Worm (Caenorhabditis elegans) whole organism, L1 larva: ENCODE results near the gene acy-4.
A peak's percentile ranks its signal among the peaks of the same experiment; 100 is the strongest.
"Not testable (repeated sequence)": the region's sequence is repeated elsewhere in the genome, so short reads cannot be mapped to it uniquely, and the experiment has no call there.

Source experiments
- alr-1 ChIP-seq: fragments of 200-800 bp; sonication (Bioruptor generic); optimal IDR thresholded peaks from 2 replicates; lab custom pipeline; 2018; ENCODE audit warnings: borderline replicate concordance, mild to moderate bottlenecking, missing genetic modification characterization, missing compliant biosample characterization
- aly-2 ChIP-seq: fragments of 150-350 bp; optimal IDR thresholded peaks from 2 replicates; lab custom pipeline; 2014; ENCODE audit warnings: missing biosample characterization, missing genetic modification characterization
- ama-1 ChIP-seq: fragments of 150-350 bp; optimal IDR thresholded peaks from 2 replicates; lab custom pipeline; 2014
- ceh-63 ChIP-seq: fragments of 200-800 bp; sonication (Bioruptor generic); optimal IDR thresholded peaks from 2 replicates; lab custom pipeline; 2018; ENCODE audit warnings: mild to moderate bottlenecking, missing genetic modification characterization, missing compliant biosample characterization
- ceh-8 ChIP-seq: fragments of 200-800 bp; sonication (Bioruptor generic); optimal IDR thresholded peaks from 2 replicates; lab custom pipeline; 2018; ENCODE audit warnings: mild to moderate bottlenecking, missing genetic modification characterization, moderate library complexity, missing compliant biosample characterization
- ceh-82 ChIP-seq, 3 experiments: fragments of 150-350 bp in 1 of 3; sonication (generic microtip) in 2 of 3; optimal IDR thresholded peaks; 2 replicates each; lab custom pipeline; 2014 to 2017; ENCODE audit warnings: missing biosample characterization in 3 of 3, missing genetic modification characterization in 3 of 3
- ceh-88 ChIP-seq: fragments of 200-800 bp; sonication (Bioruptor generic); IDR thresholded peaks from 2 replicates; pipeline ENCODE4 v1.3.6; 2022; ENCODE audit warnings: missing genetic modification characterization, missing compliant biosample characterization
- ceh-90 ChIP-seq: sonication (generic microtip); optimal IDR thresholded peaks from 2 replicates; lab custom pipeline; 2016; ENCODE audit warnings: missing genetic modification characterization, missing compliant biosample characterization
- ces-1 ChIP-seq: fragments of 150-350 bp; optimal IDR thresholded peaks from 2 replicates; lab custom pipeline; 2014; ENCODE audit warnings: missing biosample characterization, missing genetic modification reagents, missing genetic modification characterization
- efl-1 ChIP-seq, 4 experiments: fragments of 150-350 bp; optimal IDR thresholded peaks in 3 of 4; peaks in 1 of 4; 1 replicate in 1 of 4; 2 replicates in 3 of 4; lab custom pipeline; 2014; ENCODE audit warnings: missing biosample characterization in 2 of 4, missing genetic modification characterization in 2 of 4, missing genetic modification reagents in 2 of 4
- egl-27 ChIP-seq, 2 experiments: fragments of 150-350 bp in 1 of 2; sonication (generic microtip); optimal IDR thresholded peaks; 3 replicates each; lab custom pipeline; 2017 to 2018; ENCODE audit warnings: missing biosample characterization in 2 of 2, missing genetic modification characterization in 2 of 2, missing genetic modification reagents in 2 of 2
- elt-2 ChIP-seq: sonication (generic microtip); optimal IDR thresholded peaks from 2 replicates; lab custom pipeline; 2016; ENCODE audit warnings: missing genetic modification characterization, mild to moderate bottlenecking, inconsistent platforms, missing compliant biosample characterization, missing genetic modification reagents
- fkh-10 ChIP-seq: sonication (generic microtip); optimal IDR thresholded peaks from 2 replicates; lab custom pipeline; 2017; ENCODE audit warnings: missing biosample characterization, missing genetic modification reagents, missing genetic modification characterization
- fos-1 ChIP-seq: fragments of 150-350 bp; optimal IDR thresholded peaks from 2 replicates; lab custom pipeline; 2014; ENCODE audit warnings: missing biosample characterization, missing genetic modification characterization
- hpl-2 ChIP-seq: fragments of 150-350 bp; optimal IDR thresholded peaks from 2 replicates; lab custom pipeline; 2014; ENCODE audit warnings: missing biosample characterization, missing genetic modification reagents, missing genetic modification characterization
- lin-15B ChIP-seq: fragments of 150-350 bp; sonication (generic microtip); optimal IDR thresholded peaks from 3 replicates; lab custom pipeline; 2014; ENCODE audit warnings: missing biosample characterization, missing genetic modification characterization
- lin-39 ChIP-seq: fragments of 150-350 bp; optimal IDR thresholded peaks from 2 replicates; lab custom pipeline; 2014; ENCODE audit warnings: missing biosample characterization, missing genetic modification reagents, missing genetic modification characterization
- lir-3 ChIP-seq: sonication (generic microtip); optimal IDR thresholded peaks from 2 replicates; lab custom pipeline; 2016; ENCODE audit warnings: mild to moderate bottlenecking, missing genetic modification characterization, moderate library complexity, missing compliant biosample characterization; ENCODE audit not compliant: poor library complexity
- mab-9 ChIP-seq: fragments of 200-800 bp; sonication (Bioruptor generic); IDR thresholded peaks from 2 replicates; pipeline ENCODE4 v1.3.6; 2022; ENCODE audit warnings: missing genetic modification reagents, missing genetic modification characterization, missing compliant biosample characterization
- nhr-20 ChIP-seq: sonication (generic microtip); optimal IDR thresholded peaks from 2 replicates; lab custom pipeline; 2016; ENCODE audit warnings: mild to moderate bottlenecking, missing genetic modification characterization, missing compliant biosample characterization
- nhr-237 ChIP-seq: fragments of 150-350 bp; optimal IDR thresholded peaks from 2 replicates; lab custom pipeline; 2014; ENCODE audit warnings: missing biosample characterization, missing genetic modification characterization
- nhr-71 ChIP-seq: sonication (generic microtip); optimal IDR thresholded peaks from 2 replicates; lab custom pipeline; 2016; ENCODE audit warnings: mild to moderate bottlenecking, missing genetic modification characterization, moderate library complexity, missing compliant biosample characterization
- nhr-77 ChIP-seq: fragments of 150-350 bp; optimal IDR thresholded peaks from 2 replicates; lab custom pipeline; 2014; ENCODE audit warnings: missing biosample characterization, missing genetic modification characterization
- nhr-85 ChIP-seq: sonication (generic microtip); peaks from one replicate; lab custom pipeline; 2016; ENCODE audit warnings: missing genetic modification characterization, inconsistent platforms, missing compliant biosample characterization
- pag-3 ChIP-seq: sonication (generic microtip); optimal IDR thresholded peaks from 2 replicates; lab custom pipeline; 2017; ENCODE audit warnings: missing genetic modification characterization, mild to moderate bottlenecking, missing compliant biosample characterization, antibody characterized with exemption, borderline replicate concordance; ENCODE audit not compliant: insufficient read depth
- rnt-1 ChIP-seq: sonication (generic microtip); optimal IDR thresholded peaks from 2 replicates; lab custom pipeline; 2016; ENCODE audit warnings: mild to moderate bottlenecking, missing genetic modification characterization, moderate library complexity, missing compliant biosample characterization
- skn-1 ChIP-seq: fragments of 150-350 bp; optimal IDR thresholded peaks from 2 replicates; lab custom pipeline; 2014; ENCODE audit warnings: missing biosample characterization, missing genetic modification characterization
- snpc-4 ChIP-seq: fragments of 150-350 bp; optimal IDR thresholded peaks from 2 replicates; lab custom pipeline; 2014; ENCODE audit warnings: missing biosample characterization, missing genetic modification characterization
- sup-37 ChIP-seq: fragments of 200-800 bp; sonication (Bioruptor generic); optimal IDR thresholded peaks from 2 replicates; lab custom pipeline; 2018; ENCODE audit warnings: mild to moderate bottlenecking, missing genetic modification characterization, missing compliant biosample characterization
- unc-130 ChIP-seq: fragments of 150-350 bp; optimal IDR thresholded peaks from 2 replicates; lab custom pipeline; 2017; ENCODE audit warnings: missing biosample characterization, missing genetic modification characterization, inconsistent platforms
- unc-62 ChIP-seq: fragments of 150-350 bp; optimal IDR thresholded peaks from 2 replicates; lab custom pipeline; 2014; ENCODE audit warnings: missing biosample characterization, missing genetic modification reagents, missing genetic modification characterization
- unc-86 ChIP-seq: sonication (generic microtip); optimal IDR thresholded peaks from 2 replicates; lab custom pipeline; 2016; ENCODE audit warnings: missing genetic modification characterization, missing compliant biosample characterization
- unc-98 ChIP-seq: fragments of 200-800 bp; sonication (Bioruptor generic); IDR thresholded peaks from 2 replicates; pipeline ENCODE4 v1.3.6; 2022; ENCODE audit warnings: missing genetic modification characterization, missing compliant biosample characterization
- xbp-1 ChIP-seq: sonication (generic microtip); optimal IDR thresholded peaks from 2 replicates; lab custom pipeline; 2016; ENCODE audit warnings: missing genetic modification characterization, missing compliant biosample characterization

acy-4 gene

ce11 chrV:5651905-5652304 lies 21.2 kb upstream of the acy-4 start (continued):
- TF ChIP-seq skn-1 (tag; lab: Kevin White, UChicago) = no peak
- TF ChIP-seq unc-86 = no peak
- TF ChIP-seq mab-9 (GFP tag; lab: Robert Waterston, UW) = no peak
- no peak for TF ChIP-seq egl-27 (tag; optimal IDR thresholded peaks at IDR 0.05; lab: Kevin White, UChicago)
- no peak for TF ChIP-seq ama-1

ce11 chrV:5647359-5647758 lies 16.7 kb upstream of the acy-4 start, which contains the start of gene C14C11.4:
Gene C14C11.4, plus strand, starts transcription at chrV:5647610.
- no peak for TF ChIP-seq ceh-90 (tag; lab: Kevin White, UChicago)
- no peak for TF ChIP-seq efl-1 (optimal IDR thresholded peaks at IDR 0.05; lab: Kevin White, UChicago)
- peak in 1 of 2 experiments; percentile 67 for TF ChIP-seq efl-1 (GFP tag; optimal IDR thresholded peaks at IDR 0.05 in 1 of 2; lab: Kevin White, UChicago)
- TF ChIP-seq aly-2 (tag; lab: Kevin White, UChicago) = no peak
- no peak for TF ChIP-seq rnt-1
- no peak for TF ChIP-seq sup-37 (GFP tag; lab: Kevin White, UChicago)
- TF ChIP-seq elt-2 (tag; lab: Kevin White, UChicago) = peak; percentile 53
- TF ChIP-seq pag-3 (tag; lab: Kevin White, UChicago) = no peak
- no peak for TF ChIP-seq alr-1 (tag; lab: Kevin White, UChicago)

ce11 chrV:5644171-5644570 lies 13.5 kb upstream of the acy-4 start, which contains the start of gene srx-117:
Gene srx-117, plus strand, starts transcription at chrV:5644471.
- no peak for TF ChIP-seq rnt-1
- TF ChIP-seq snpc-4 (tag; lab: Kevin White, UChicago) = no peak
- TF ChIP-seq ceh-88 (GFP tag; lab: Robert Waterston, UW) = no peak

- TF ChIP-seq unc-98 (peak; percentile 15; the same call in 1 of the 2 replicates), efl-1 (GFP tag; optimal IDR thresholded peaks at IDR 0.05 in 1 of 2; lab: Kevin White, UChicago) (peak; percentile 34 to 62)
- not testable (repeated sequence) for TF ChIP-seq efl-1 (optimal IDR thresholded peaks at IDR 0.05; lab: Kevin White, UChicago)
Observed at ce11 chrV:5640072-5640471, 9.4 kb upstream of the acy-4 start.

ce11 chrV:5634445-5634844 lies 3.8 kb upstream of the acy-4 start:
- TF ChIP-seq nhr-77 = no peak
- TF ChIP-seq elt-2 (tag; lab: Kevin White, UChicago) = peak; percentile 57
- no peak for TF ChIP-seq lin-39
- no peak for TF ChIP-seq ceh-82 (tag; optimal IDR thresholded peaks at IDR 0.05; lab: Kevin White, UChicago)
- no peak for TF ChIP-seq ceh-88 (GFP tag; lab: Robert Waterston, UW)
- no peak for TF ChIP-seq efl-1 (optimal IDR thresholded peaks at IDR 0.05; lab: Kevin White, UChicago)
- TF ChIP-seq efl-1 (GFP tag; optimal IDR thresholded peaks at IDR 0.05 in 1 of 2; lab: Kevin White, UChicago) = peak in 1 of 2 experiments; percentile 80
- no peak for TF ChIP-seq ceh-63

ce11 chrV:5628014-5628413 lies 2.7 kb downstream of the acy-4 start:
- no peak for TF ChIP-seq nhr-77
- no peak for TF ChIP-seq nhr-20 (tag; lab: Kevin White, UChicago)
- TF ChIP-seq unc-62 (GFP tag; lab: Kevin White, UChicago) = no peak
- TF ChIP-seq ceh-8 (GFP tag; lab: Kevin White, UChicago) = no peak
- TF ChIP-seq lir-3 (tag; lab: Kevin White, UChicago) = no peak
- no peak for TF ChIP-seq fos-1
- no peak for TF ChIP-seq fkh-10 (GFP tag; lab: Kevin White, UChicago)
- TF ChIP-seq nhr-237 = no peak
- TF ChIP-seq lin-15B (tag; lab: Kevin White, UChicago) = no peak
- TF ChIP-seq ces-1 (GFP tag; lab: Kevin White, UChicago) = no peak
- no peak for TF ChIP-seq nhr-71 (tag; lab: Kevin White, UChicago)
- no peak for TF ChIP-seq unc-130 (tag; lab: Kevin White, UChicago)
- TF ChIP-seq hpl-2 = no peak
- TF ChIP-seq sup-37 (GFP tag; lab: Kevin White, UChicago) = no peak
- no peak for TF ChIP-seq xbp-1
- TF ChIP-seq ama-1 = no peak
- no peak for TF ChIP-seq nhr-85 (tag; lab: Kevin White, UChicago)
- TF ChIP-seq unc-86 = no peak
- TF ChIP-seq, all 84 proteins: peak for 0
